Worm (Caenorhabditis elegans) whole organism, L4 larva: ENCODE data around the gene rpl-37.

Experiments
- D1046.2 ChIP-seq: fragments of 200-800 bp; sonication (Bioruptor generic); IDR thresholded peaks from 2 replicates; pipeline ENCODE4 v1.3.6; 2022; ENCODE audit warnings: missing genetic modification characterization, missing compliant biosample characterization
- F26F4.8 ChIP-seq: fragments of 200-800 bp; sonication (Bioruptor generic); conservative IDR thresholded peaks from 2 replicates; pipeline ENCODE4 v1.3.6; 2022; ENCODE audit warnings: missing genetic modification characterization, missing compliant biosample characterization
- F37D6.2 ChIP-seq: sonication (generic microtip); optimal IDR thresholded peaks from 2 replicates; lab custom pipeline; 2016; ENCODE audit warnings: mild to moderate bottlenecking, missing genetic modification characterization, missing compliant biosample characterization
- T20F7.1 ChIP-seq: fragments of 200-800 bp; sonication (Bioruptor generic); optimal IDR thresholded peaks from 2 replicates; lab custom pipeline; 2018; ENCODE audit warnings: mild to moderate bottlenecking, missing genetic modification characterization, missing compliant biosample characterization
- Y5F2A.4 ChIP-seq: fragments of 200-800 bp; sonication (Bioruptor generic); optimal IDR thresholded peaks from 2 replicates; lab custom pipeline; 2018; ENCODE audit warnings: mild to moderate bottlenecking, missing genetic modification characterization, missing compliant biosample characterization
- Y75B8A.6 ChIP-seq: fragments of 200-800 bp; sonication (Bioruptor generic); IDR thresholded peaks from 2 replicates; pipeline ENCODE4 v1.3.6; 2022; ENCODE audit warnings: missing genetic modification reagents, missing genetic modification characterization, missing compliant biosample characterization
- ZK337.2 ChIP-seq: fragments of 200-800 bp; sonication (Bioruptor generic); IDR thresholded peaks from 2 replicates; pipeline ENCODE4 v1.3.6; 2022; ENCODE audit warnings: missing genetic modification reagents, missing genetic modification characterization, missing compliant biosample characterization
- aha-1 ChIP-seq: fragments of 150-350 bp; peaks from one replicate; lab custom pipeline; 2014; ENCODE audit warnings: missing biosample characterization, missing genetic modification characterization
- aly-2 ChIP-seq: sonication (generic microtip); optimal IDR thresholded peaks from 2 replicates; lab custom pipeline; 2018; ENCODE audit warnings: missing biosample characterization, missing genetic modification characterization
- ceh-20 ChIP-seq: fragments of 200-800 bp; sonication (Bioruptor generic); IDR thresholded peaks from 2 replicates; pipeline ENCODE4 v1.3.6; 2022; ENCODE audit warnings: missing genetic modification reagents, missing genetic modification characterization, missing compliant biosample characterization
- ceh-32 ChIP-seq: sonication (generic microtip); optimal IDR thresholded peaks from 2 replicates; lab custom pipeline; 2016; ENCODE audit warnings: mild to moderate bottlenecking, missing genetic modification characterization, missing compliant biosample characterization; ENCODE audit not compliant: poor library complexity
- ceh-44 ChIP-seq: fragments of 200-800 bp; sonication (Bioruptor generic); IDR thresholded peaks from 2 replicates; pipeline ENCODE4 v1.3.6; 2022; ENCODE audit warnings: missing genetic modification reagents, missing genetic modification characterization, missing compliant biosample characterization
- ceh-82 ChIP-seq: sonication (generic microtip); optimal IDR thresholded peaks from 2 replicates; lab custom pipeline; 2017; ENCODE audit warnings: missing biosample characterization, missing genetic modification characterization
- daf-8 ChIP-seq: fragments of 200-800 bp; sonication (Bioruptor generic); IDR thresholded peaks from 2 replicates; pipeline ENCODE4 v1.3.6; 2022; ENCODE audit warnings: missing genetic modification characterization, missing compliant biosample characterization
- dmd-8 ChIP-seq: fragments of 200-800 bp; sonication (Bioruptor generic); IDR thresholded peaks from 2 replicates; pipeline ENCODE4 v1.3.6; 2022; ENCODE audit warnings: missing genetic modification characterization, missing compliant biosample characterization
- dpl-1 ChIP-seq: fragments of 150-350 bp; optimal IDR thresholded peaks from 2 replicates; lab custom pipeline; 2014; ENCODE audit warnings: missing biosample characterization, missing genetic modification reagents, missing genetic modification characterization
- dve-1 ChIP-seq: sonication (generic microtip); optimal IDR thresholded peaks from 2 replicates; lab custom pipeline; 2017; ENCODE audit warnings: antibody characterized with exemption, mild to moderate bottlenecking, missing genetic modification characterization, missing compliant biosample characterization; ENCODE audit not compliant: insufficient read depth
- hlh-11 ChIP-seq: fragments of 200-800 bp; sonication (Bioruptor generic); optimal IDR thresholded peaks from 2 replicates; lab custom pipeline; 2018; ENCODE audit warnings: mild to moderate bottlenecking, missing genetic modification characterization, missing compliant biosample characterization
- lim-7 ChIP-seq: fragments of 200-800 bp; sonication (Bioruptor generic); IDR thresholded peaks from 2 replicates; pipeline ENCODE4 v1.3.6; 2022; ENCODE audit warnings: missing genetic modification characterization, missing compliant biosample characterization
- lin-15B ChIP-seq: fragments of 150-350 bp; sonication (generic microtip); optimal IDR thresholded peaks from 3 replicates; lab custom pipeline; 2014; ENCODE audit warnings: missing biosample characterization, missing genetic modification characterization
- lin-29 ChIP-seq: fragments of 200-800 bp; sonication (Bioruptor generic); IDR thresholded peaks from 2 replicates; pipeline ENCODE4 v1.3.6; 2022; ENCODE audit warnings: missing genetic modification reagents, missing genetic modification characterization, missing compliant biosample characterization
- mdl-1 ChIP-seq, 2 experiments: fragments of 150-350 bp in 1 of 2; sonication (generic microtip) in 1 of 2; optimal IDR thresholded peaks; 2 replicates each; lab custom pipeline; 2014 to 2017; ENCODE audit warnings: missing biosample characterization in 2 of 2, missing genetic modification characterization in 2 of 2
- mep-1 ChIP-seq: fragments of 150-350 bp; sonication (generic microtip); optimal IDR thresholded peaks from 3 replicates; lab custom pipeline; 2014; ENCODE audit warnings: missing biosample characterization, missing genetic modification characterization
- mes-2 ChIP-seq: sonication (generic microtip); optimal IDR thresholded peaks from 2 replicates; lab custom pipeline; 2016; ENCODE audit warnings: missing genotype, mild to moderate bottlenecking, missing genetic modification characterization, missing compliant biosample characterization; ENCODE audit not compliant: poor library complexity, severe bottlenecking
- mxl-3 ChIP-seq: fragments of 200-800 bp; sonication (Bioruptor generic); optimal IDR thresholded peaks from 2 replicates; lab custom pipeline; 2018; ENCODE audit warnings: mild to moderate bottlenecking, missing genetic modification characterization, missing compliant biosample characterization
- nhr-111 ChIP-seq: fragments of 200-800 bp; sonication (Bioruptor generic); optimal IDR thresholded peaks from 2 replicates; lab custom pipeline; 2018; ENCODE audit warnings: mild to moderate bottlenecking, missing genetic modification characterization, missing compliant biosample characterization
- nhr-28 ChIP-seq: fragments of 150-350 bp; optimal IDR thresholded peaks from 2 replicates; lab custom pipeline; 2014; ENCODE audit warnings: missing biosample characterization, missing genetic modification characterization
- saeg-2 ChIP-seq: fragments of 200-800 bp; sonication (Bioruptor generic); IDR thresholded peaks from 2 replicates; pipeline ENCODE4 v1.3.6; 2022; ENCODE audit warnings: missing genetic modification reagents, missing genetic modification characterization, missing compliant biosample characterization
- set-16 ChIP-seq: fragments of 200-800 bp; sonication (Bioruptor generic); IDR thresholded peaks from 2 replicates; pipeline ENCODE4 v1.3.6; 2022; ENCODE audit warnings: missing genetic modification reagents, missing genetic modification characterization, missing compliant biosample characterization
- skn-1 ChIP-seq: fragments of 150-350 bp; optimal IDR thresholded peaks from 2 replicates; lab custom pipeline; 2014; ENCODE audit warnings: missing biosample characterization, missing genetic modification characterization
- snpc-1.2 ChIP-seq: fragments of 200-800 bp; sonication (Bioruptor generic); IDR thresholded peaks from 2 replicates; pipeline ENCODE4 v1.3.6; 2022; ENCODE audit warnings: missing genetic modification reagents, missing genetic modification characterization, missing compliant biosample characterization
- unc-130 ChIP-seq: sonication (generic microtip); optimal IDR thresholded peaks from 2 replicates; lab custom pipeline; 2016; ENCODE audit warnings: missing genetic modification reagents, missing genetic modification characterization, missing compliant biosample characterization
- unc-62 ChIP-seq, 3 experiments: fragments of 150-350 bp in 1 of 3; sonication (generic microtip); optimal IDR thresholded peaks in 2 of 3; peaks in 1 of 3; 1 replicate in 1 of 3; 2 replicates in 2 of 3; lab custom pipeline; 2014 to 2017; ENCODE audit warnings: missing biosample characterization in 3 of 3, missing genetic modification characterization in 3 of 3, missing genetic modification reagents in 3 of 3, missing genotype in 1 of 3
- vab-7 ChIP-seq: fragments of 200-800 bp; sonication (Bioruptor generic); IDR thresholded peaks from 2 replicates; pipeline ENCODE4 v1.3.6; 2022; ENCODE audit warnings: missing genetic modification reagents, missing genetic modification characterization, missing compliant biosample characterization
- zag-1 ChIP-seq: fragments of 150-350 bp; optimal IDR thresholded peaks from 2 replicates; lab custom pipeline; 2014; ENCODE audit warnings: missing biosample characterization, missing genetic modification characterization
- zfp-2 ChIP-seq: sonication (generic microtip); optimal IDR thresholded peaks from 2 replicates; lab custom pipeline; 2016; ENCODE audit warnings: mild to moderate bottlenecking, missing genetic modification characterization, missing compliant biosample characterization
- zfp-3 ChIP-seq: fragments of 200-800 bp; sonication (Bioruptor generic); conservative IDR thresholded peaks from 2 replicates; pipeline ENCODE4 v1.3.6; 2022; ENCODE audit warnings: missing genetic modification reagents, missing genetic modification characterization, missing compliant biosample characterization

The rpl-37 gene

DNA sequence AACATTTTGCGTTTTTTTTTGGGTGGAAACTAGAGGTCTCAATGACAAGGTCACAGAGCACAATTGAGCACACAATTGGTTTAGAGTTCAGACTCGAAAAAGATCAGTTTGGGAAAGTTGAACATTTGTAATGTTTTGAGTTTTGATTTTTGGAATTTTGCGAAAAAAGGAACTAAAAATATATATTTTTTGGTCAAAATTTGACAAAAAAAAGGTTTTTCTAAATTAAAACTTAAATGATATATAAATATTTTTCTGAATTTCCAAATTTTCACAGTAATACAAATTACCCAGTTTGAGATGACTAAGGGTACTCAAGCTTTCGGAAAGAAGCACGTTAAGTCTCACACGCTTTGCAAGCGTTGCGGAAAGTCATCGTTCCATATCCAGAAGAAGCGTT lies at the start of gene rpl-37:
TSS of gene rpl-37 (plus strand) at position 301 of the 400 bp plus-strand sequence.
- TF ChIP-seq dmd-8 (GFP tag; lab: Robert Waterston, UW) (no peak), mep-1 (tag; lab: Kevin White, UChicago) (no peak), T20F7.1 (GFP tag; lab: Kevin White, UChicago) (no peak), unc-130 (GFP tag; lab: Kevin White, UChicago) (no peak), Y75B8A.6 (GFP tag; lab: Robert Waterston, UW) (no peak), set-16 (GFP tag; lab: Robert Waterston, UW) (no peak), D1046.2 (GFP tag; lab: Robert Waterston, UW) (no peak), mes-2 (tag; lab: Kevin White, UChicago) (no peak), saeg-2 (GFP tag; lab: Robert Waterston, UW) (no peak), nhr-111 (GFP tag; lab: Kevin White, UChicago) (no peak), lim-7 (GFP tag; lab: Robert Waterston, UW) (no peak), aly-2 (tag; lab: Kevin White, UChicago) (no peak), ceh-32 (tag; lab: Kevin White, UChicago) (no peak), ceh-20 (GFP tag; lab: Robert Waterston, UW) (no peak), zfp-2 (tag; lab: Kevin White, UChicago) (no peak), zag-1 (tag; lab: Kevin White, UChicago) (no peak), ceh-44 (GFP tag; lab: Robert Waterston, UW) (no peak)

DNA sequence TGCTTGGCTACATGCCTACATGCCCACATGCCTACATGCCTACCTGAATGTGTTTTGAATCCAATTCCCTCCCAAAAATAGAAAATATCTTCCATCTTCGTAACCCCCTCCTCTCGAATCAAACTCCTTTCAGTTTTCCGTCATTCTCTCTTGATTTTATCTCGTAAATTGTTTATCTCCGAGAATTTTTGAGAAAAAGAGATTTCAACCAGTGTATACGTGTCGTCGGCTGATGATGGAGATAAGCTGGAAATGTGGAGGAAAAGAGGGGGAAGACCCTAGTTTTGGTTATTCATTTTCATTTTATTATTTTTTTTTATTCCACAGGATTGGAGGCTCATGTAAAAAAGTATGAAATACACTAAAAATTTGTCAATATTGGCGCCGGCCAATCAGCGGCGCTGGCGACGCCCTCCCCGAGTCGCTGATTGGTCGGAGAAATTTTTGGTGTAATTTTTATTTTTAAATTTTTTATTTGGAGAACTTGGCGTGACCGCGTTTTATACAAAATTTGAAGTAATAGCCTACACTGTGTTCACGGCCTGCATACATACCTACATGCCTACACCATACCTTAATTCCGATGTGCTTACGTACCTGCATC lies 49.5 kb upstream of the rpl-37 start:
- TF ChIP-seq dve-1 (no peak), hlh-11 (tag; lab: Kevin White, UChicago) (no peak), mdl-1 (tag; optimal IDR thresholded peaks at IDR 0.05; lab: Kevin White, UChicago) (no peak), daf-8 (GFP tag; lab: Robert Waterston, UW) (no peak), mes-2 (tag; lab: Kevin White, UChicago) (no peak), zfp-3 (GFP tag; lab: Robert Waterston, UW) (no peak), F26F4.8 (GFP tag; lab: Robert Waterston, UW) (no peak)
- TF ChIP-seq, all 104 proteins: peak for 0

DNA sequence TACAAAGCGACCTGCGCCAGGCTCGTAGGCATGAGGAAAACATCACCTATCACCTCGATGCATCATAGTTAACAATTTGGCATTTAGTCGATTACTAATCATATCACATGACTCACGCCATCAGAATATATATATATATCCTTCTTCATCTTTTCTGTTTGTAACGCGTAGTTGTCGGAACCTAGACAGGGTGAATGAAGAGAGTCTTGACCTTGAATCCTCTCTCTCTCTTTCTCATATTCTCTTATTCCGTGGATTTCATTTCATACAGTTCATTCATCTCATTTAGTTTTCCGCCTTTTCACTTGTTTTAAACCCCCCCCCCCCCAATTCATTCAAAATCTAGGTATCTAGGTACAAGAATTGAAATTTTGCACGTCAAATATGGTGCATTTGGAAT lies 48.2 kb upstream of the rpl-37 start:
- TF ChIP-seq nhr-28 (peak; percentile 6), aha-1 (tag; lab: Kevin White, UChicago) (peak; percentile 50), lin-29 (GFP tag; lab: Robert Waterston, UW) (no peak)

DNA sequence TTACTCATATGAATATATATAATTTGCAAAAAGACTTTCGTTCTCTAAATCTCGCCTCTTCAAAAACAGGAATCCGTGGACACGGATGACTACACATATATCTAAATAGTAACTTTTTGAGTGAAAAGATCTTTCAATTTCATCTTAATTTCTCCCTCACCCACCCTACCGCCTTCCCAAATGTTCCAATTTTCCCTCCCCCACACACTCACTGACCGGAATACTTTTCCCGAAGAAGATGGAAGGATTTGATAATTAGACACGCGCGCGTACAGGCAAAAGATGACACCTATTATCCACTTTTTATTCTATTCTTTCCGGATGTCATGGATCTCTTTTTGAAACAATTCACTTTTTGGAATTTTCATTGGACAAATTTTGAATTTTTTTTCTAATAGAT lies 47.5 kb upstream of the rpl-37 start:
- TF ChIP-seq skn-1 (tag; lab: Kevin White, UChicago) = no peak
- TF ChIP-seq ZK337.2 (GFP tag; lab: Robert Waterston, UW) = no peak
- no peak for TF ChIP-seq mxl-3
- TF ChIP-seq snpc-1.2 = no peak
- TF ChIP-seq dpl-1 (GFP tag; lab: Kevin White, UChicago) = no peak
- no peak for TF ChIP-seq ceh-82 (tag; lab: Kevin White, UChicago)
- no peak for TF ChIP-seq lin-15B (tag; lab: Kevin White, UChicago)
- TF ChIP-seq unc-62 (GFP tag; optimal IDR thresholded peaks at IDR 0.05 in 1 of 2; lab: Kevin White, UChicago) = no peak
- TF ChIP-seq unc-62 (tag; optimal IDR thresholded peaks at IDR 0.05; lab: Kevin White, UChicago) = no peak
- no peak for TF ChIP-seq vab-7 (GFP tag; lab: Robert Waterston, UW)
- no peak for TF ChIP-seq Y5F2A.4 (GFP tag; lab: Kevin White, UChicago)
- TF ChIP-seq Y75B8A.6 (GFP tag; lab: Robert Waterston, UW) = no peak
- no peak for TF ChIP-seq F37D6.2 (tag; lab: Kevin White, UChicago)
- TF ChIP-seq ceh-20 (GFP tag; lab: Robert Waterston, UW) = no peak
